Fruit fly (Drosophila melanogaster) whole organism, embryonic: ENCODE measurements around the gene mib2.

Experiments used
- Atf3 ChIP-seq: fragments of 200-800 bp; sonication (Bioruptor generic); optimal IDR thresholded peaks from 3 replicates; lab custom pipeline; 2016; ENCODE audit warnings: missing biosample characterization, missing genetic modification characterization
- Awh ChIP-seq: fragments of 200-800 bp; sonication (Bioruptor generic); IDR thresholded peaks from 2 replicates; pipeline ENCODE4, ENCODE4 v1.3.6; 2022; ENCODE audit warnings: missing biosample characterization, missing genetic modification characterization
- CG11093 ChIP-seq: fragments of 200-800 bp; sonication (Bioruptor generic); IDR thresholded peaks from 3 replicates; pipeline ENCODE4 v1.3.6; 2022; ENCODE audit warnings: missing biosample characterization, missing genetic modification characterization
- CG11398 ChIP-seq: fragments of 200-800 bp; sonication (Bioruptor generic); optimal IDR thresholded peaks from 2 replicates; lab custom pipeline; 2016; ENCODE audit warnings: missing biosample characterization, missing genetic modification characterization
- CG12219 ChIP-seq: fragments of 200-800 bp; sonication (Bioruptor generic); optimal IDR thresholded peaks from 3 replicates; lab custom pipeline; 2018; ENCODE audit warnings: missing biosample characterization, mild to moderate bottlenecking, missing genetic modification characterization
- CG12744 ChIP-seq: fragments of 200-800 bp; sonication (Bioruptor generic); optimal IDR thresholded peaks from 2 replicates; lab custom pipeline; 2016; ENCODE audit warnings: missing biosample characterization, missing genetic modification characterization
- CG12769 ChIP-seq: fragments of 200-800 bp; sonication (Bioruptor generic); optimal IDR thresholded peaks from 2 replicates; lab custom pipeline; 2019; ENCODE audit warnings: missing biosample characterization, mild to moderate bottlenecking, missing genetic modification characterization, moderate library complexity
- CG13424 ChIP-seq: fragments of 200-800 bp; sonication (Bioruptor generic); optimal IDR thresholded peaks from 2 replicates; lab custom pipeline; 2019; ENCODE audit warnings: missing biosample characterization, mild to moderate bottlenecking, missing genetic modification characterization, moderate library complexity
- CG13775 ChIP-seq: fragments of 200-800 bp; sonication (Bioruptor generic); optimal IDR thresholded peaks from 3 replicates; lab custom pipeline; 2017; ENCODE audit warnings: missing biosample characterization, mild to moderate bottlenecking, missing genetic modification characterization
- CG15073 ChIP-seq: fragments of 200-800 bp; sonication (Bioruptor generic); optimal IDR thresholded peaks from 2 replicates; lab custom pipeline; 2016; ENCODE audit warnings: missing biosample characterization, missing genetic modification characterization
- CG17361 ChIP-seq: fragments of 200-800 bp; sonication (Bioruptor generic); IDR thresholded peaks from 3 replicates; pipeline ENCODE4 v1.3.6; 2022; ENCODE audit warnings: missing biosample characterization, missing genetic modification characterization
- CG18011 ChIP-seq: fragments of 200-800 bp; sonication (Bioruptor generic); optimal IDR thresholded peaks from 2 replicates; lab custom pipeline; 2017; ENCODE audit warnings: missing biosample characterization, missing genetic modification characterization, mild to moderate bottlenecking, moderate library complexity, missing genotype
- CG18262 ChIP-seq: fragments of 200-800 bp; optimal IDR thresholded peaks from 3 replicates; lab custom pipeline; 2019; ENCODE audit warnings: missing biosample characterization, mild to moderate bottlenecking, missing genetic modification characterization, moderate library complexity
- CG2202 ChIP-seq: fragments of 200-800 bp; sonication (Bioruptor generic); optimal IDR thresholded peaks from 2 replicates; lab custom pipeline; 2018; ENCODE audit warnings: missing biosample characterization, mild to moderate bottlenecking, missing genetic modification characterization
- CG2889 ChIP-seq: fragments of 200-800 bp; sonication (Bioruptor generic); IDR thresholded peaks from 3 replicates; pipeline ENCODE4 v1.3.6; 2022; ENCODE audit warnings: missing biosample characterization, missing genetic modification characterization
- CG30403 ChIP-seq: fragments of 200-800 bp; sonication (Bioruptor generic); optimal IDR thresholded peaks from 3 replicates; lab custom pipeline; 2016; ENCODE audit warnings: missing biosample characterization, missing genetic modification characterization
- CG31224 ChIP-seq: fragments of 200-800 bp; sonication (Bioruptor generic); IDR thresholded peaks from 2 replicates; pipeline ENCODE4 v1.3.6; 2022; ENCODE audit warnings: missing biosample characterization, missing genetic modification characterization
- CG31441 ChIP-seq: fragments of 200-800 bp; sonication (Bioruptor generic); IDR thresholded peaks from 2 replicates; pipeline ENCODE4 v1.3.6; 2022; ENCODE audit warnings: missing biosample characterization, missing genetic modification characterization
- CG5180 ChIP-seq: fragments of 200-800 bp; sonication (Bioruptor generic); optimal IDR thresholded peaks from 3 replicates; lab custom pipeline; 2017; ENCODE audit warnings: missing biosample characterization, missing genetic modification characterization, mild to moderate bottlenecking, moderate library complexity, missing genetic modification reagents
- CG5245 ChIP-seq: fragments of 200-800 bp; sonication (Bioruptor generic); optimal IDR thresholded peaks from 3 replicates; lab custom pipeline; 2016; ENCODE audit warnings: missing biosample characterization, missing genetic modification characterization
- CG7556 ChIP-seq: fragments of 200-800 bp; sonication (Bioruptor generic); optimal IDR thresholded peaks from 2 replicates; lab custom pipeline; 2017; ENCODE audit warnings: missing biosample characterization, mild to moderate bottlenecking, missing genetic modification characterization
- CG8089 ChIP-seq: fragments of 200-800 bp; sonication (Bioruptor generic); optimal IDR thresholded peaks from 3 replicates; lab custom pipeline; 2016; ENCODE audit warnings: missing biosample characterization, missing genetic modification characterization
- CoRest ChIP-seq: fragments of 200-800 bp; sonication (Bioruptor generic); optimal IDR thresholded peaks from 3 replicates; lab custom pipeline; 2018; ENCODE audit warnings: missing biosample characterization, mild to moderate bottlenecking, missing genetic modification characterization, moderate library complexity
- Dip3 ChIP-seq: fragments of 200-800 bp; sonication (Bioruptor generic); optimal IDR thresholded peaks from 3 replicates; lab custom pipeline; 2016; ENCODE audit warnings: missing biosample characterization, missing genetic modification characterization
- Ets65A ChIP-seq: fragments of 200-800 bp; sonication (Bioruptor generic); peaks from one replicate; lab custom pipeline; 2016; ENCODE audit warnings: missing biosample characterization, missing genetic modification characterization
- Gsc ChIP-seq: fragments of 200-800 bp; sonication (Bioruptor generic); IDR thresholded peaks from 2 replicates; pipeline ENCODE4 v1.3.6; 2022; ENCODE audit warnings: missing biosample characterization, missing genetic modification characterization
- Gug ChIP-seq: fragments of 200-800 bp; sonication (Bioruptor generic); IDR thresholded peaks from 4 replicates; pipeline ENCODE4 v1.3.6; 2022; ENCODE audit warnings: missing biosample characterization, missing genetic modification characterization
- Hand ChIP-seq: fragments of 200-800 bp; sonication (Bioruptor generic); optimal IDR thresholded peaks from 2 replicates; lab custom pipeline; 2017; ENCODE audit warnings: mild to moderate bottlenecking, missing biosample characterization, missing genetic modification reagents, missing genetic modification characterization
- Hsf ChIP-seq: fragments of 200-800 bp; sonication (Bioruptor generic); optimal IDR thresholded peaks from 3 replicates; lab custom pipeline; 2016; ENCODE audit warnings: missing biosample characterization, missing genetic modification characterization
- Nf-YA ChIP-seq: fragments of 200-800 bp; sonication (Bioruptor generic); IDR thresholded peaks from 2 replicates; pipeline ENCODE4 v1.3.6; 2022; ENCODE audit warnings: missing biosample characterization, missing genetic modification characterization
- Pdp1 ChIP-seq, 2 experiments: fragments of 200-800 bp; sonication (Bioruptor generic); optimal IDR thresholded peaks; 3 replicates each; lab custom pipeline; 2016; ENCODE audit warnings: missing biosample characterization in 2 of 2, missing genetic modification characterization in 2 of 2, mild to moderate bottlenecking in 1 of 2, moderate library complexity in 1 of 2
- Scr ChIP-seq: fragments of 200-800 bp; sonication (Bioruptor generic); IDR thresholded peaks from 2 replicates; pipeline ENCODE4 v1.3.6; 2022; ENCODE audit warnings: missing biosample characterization, missing genetic modification characterization; ENCODE audit not compliant: partially characterized antibody
- Sry-β ChIP-seq: fragments of 200-800 bp; sonication (Bioruptor generic); optimal IDR thresholded peaks from 2 replicates; lab custom pipeline; 2018; ENCODE audit warnings: missing biosample characterization, mild to moderate bottlenecking, missing genetic modification characterization, moderate library complexity
- Ssrp ChIP-seq: fragments of 200-800 bp; sonication (Bioruptor generic); optimal IDR thresholded peaks from 2 replicates; lab custom pipeline; 2018; ENCODE audit warnings: missing biosample characterization, mild to moderate bottlenecking, missing genetic modification characterization, moderate library complexity
- Stat92E ChIP-seq, 3 experiments: fragments of >200 bp in 2 of 3; fragments of 200-800 bp in 1 of 3; sonication (Bioruptor generic) in 1 of 3; optimal IDR thresholded peaks; 2 replicates each; lab custom pipeline; 2017 to 2019; ENCODE audit warnings: missing biosample characterization in 3 of 3, missing genetic modification characterization in 3 of 3, mild to moderate bottlenecking in 1 of 3, moderate library complexity in 1 of 3
- al ChIP-seq: fragments of 200-800 bp; sonication (Bioruptor generic); IDR thresholded peaks from 2 replicates; pipeline ENCODE4 v1.3.6; 2022; ENCODE audit warnings: missing biosample characterization, missing genetic modification characterization
- amos ChIP-seq: fragments of 200-800 bp; sonication (Bioruptor generic); IDR thresholded peaks from 2 replicates; pipeline ENCODE4 v1.3.6; 2022; ENCODE audit warnings: missing biosample characterization, missing genetic modification characterization; ENCODE audit not compliant: partially characterized antibody
- bcd ChIP-seq: fragments of 200-800 bp; sonication (Bioruptor generic); optimal IDR thresholded peaks from 2 replicates; lab custom pipeline; 2017; ENCODE audit warnings: missing biosample characterization, mild to moderate bottlenecking, missing genetic modification characterization
- br ChIP-seq: fragments of >200 bp; optimal IDR thresholded peaks from 2 replicates; lab custom pipeline; 2017
- ci ChIP-seq: fragments of 200-800 bp; sonication (Bioruptor generic); IDR thresholded peaks from 3 replicates; pipeline ENCODE4 v1.3.6; 2022; ENCODE audit warnings: missing biosample characterization, missing genetic modification characterization
- corto ChIP-seq: fragments of 200-800 bp; sonication (Bioruptor generic); optimal IDR thresholded peaks from 2 replicates; lab custom pipeline; 2016; ENCODE audit warnings: missing biosample characterization, mild to moderate bottlenecking, missing genetic modification characterization, moderate library complexity
- dimm ChIP-seq: fragments of 200-800 bp; sonication (Bioruptor generic); IDR thresholded peaks from 2 replicates; pipeline ENCODE4 v1.3.6; 2022; ENCODE audit warnings: missing biosample characterization, missing genetic modification characterization
- dmrt99B ChIP-seq: fragments of 200-800 bp; sonication (Bioruptor generic); optimal IDR thresholded peaks from 2 replicates; lab custom pipeline; 2018; ENCODE audit warnings: missing biosample characterization, mild to moderate bottlenecking, missing genetic modification characterization, moderate library complexity
- gcm2 ChIP-seq: fragments of 200-800 bp; sonication (Bioruptor generic); optimal IDR thresholded peaks from 2 replicates; lab custom pipeline; 2016; ENCODE audit warnings: missing biosample characterization, missing genetic modification characterization
- grn ChIP-seq: fragments of 200-800 bp; sonication (Bioruptor generic); optimal IDR thresholded peaks from 3 replicates; lab custom pipeline; 2017; ENCODE audit warnings: missing biosample characterization, missing genetic modification characterization
- nerfin-2 ChIP-seq: fragments of 200-800 bp; sonication (Bioruptor generic); IDR thresholded peaks from 2 replicates; pipeline ENCODE4 v1.3.6; 2022; ENCODE audit warnings: missing biosample characterization, missing genetic modification characterization; ENCODE audit not compliant: partially characterized antibody
- prd ChIP-seq, 3 experiments: fragments of >200 bp in 2 of 3; fragments of 200-800 bp in 1 of 3; sonication (Bioruptor generic) in 1 of 3; optimal IDR thresholded peaks in 2 of 3; IDR thresholded peaks in 1 of 3; 2 replicates in 2 of 3; 3 replicates in 1 of 3; pipeline versions ENCODE4 v1.3.6 to Lab custom; 2017 to 2022; ENCODE audit warnings: missing biosample characterization in 1 of 3, missing genetic modification characterization in 1 of 3
- scrt ChIP-seq: fragments of 200-800 bp; sonication (Bioruptor generic); optimal IDR thresholded peaks from 2 replicates; lab custom pipeline; 2018; ENCODE audit warnings: missing biosample characterization, mild to moderate bottlenecking, missing genetic modification characterization, moderate library complexity
- unc-4 ChIP-seq: fragments of 200-800 bp; sonication (Bioruptor generic); IDR thresholded peaks from 2 replicates; pipeline ENCODE4 v1.3.6; 2022; ENCODE audit warnings: missing biosample characterization, missing genetic modification characterization; ENCODE audit not compliant: partially characterized antibody
- zfh2 ChIP-seq: fragments of 200-800 bp; sonication (Bioruptor generic); optimal IDR thresholded peaks from 2 replicates; lab custom pipeline; 2016; ENCODE audit warnings: missing biosample characterization, missing genetic modification characterization

mib2 gene

DNA sequence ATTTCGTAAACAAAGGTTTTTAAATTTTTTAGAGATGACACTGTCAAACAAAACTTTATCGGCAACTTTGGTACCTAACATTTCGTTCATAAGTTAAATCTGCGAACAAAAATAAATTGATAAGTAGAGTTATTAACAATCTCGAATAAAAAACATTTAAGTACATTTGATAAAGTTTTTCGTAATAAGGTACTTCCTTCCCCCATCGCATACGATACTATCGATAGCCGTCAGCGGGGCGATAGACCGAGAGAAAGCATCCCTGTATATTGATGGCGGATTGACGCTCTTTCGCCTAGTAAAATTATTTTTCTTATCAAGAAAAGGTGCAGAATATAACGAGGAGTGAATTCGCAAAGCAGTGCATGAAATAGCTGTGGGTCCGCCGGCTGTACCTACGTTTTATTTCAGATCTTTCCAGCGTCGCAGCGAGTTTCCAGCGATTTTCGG is 10.9 kb downstream of the mib2 start, which contains the start of the genes Ttc19 and Acn (continued):
- no peak for TF ChIP-seq CG5180 (GFP tag; lab: Kevin White, UChicago)
- TF ChIP-seq br, result no peak
- no peak for TF ChIP-seq CG15073 (GFP tag; lab: Kevin White, UChicago)
- TF ChIP-seq Atf3, result peak; percentile 85
- TF ChIP-seq al, result peak; percentile 75
- no peak for TF ChIP-seq Sry-β (GFP tag; lab: Kevin White, UChicago)
- peak; percentile 62 for TF ChIP-seq Nf-YA (GFP tag; lab: Robert Waterston, UW)
- TF ChIP-seq gcm2 (GFP tag; lab: Kevin White, UChicago), result peak; percentile 45
- TF ChIP-seq CG13775 (GFP tag; lab: Kevin White, UChicago), result peak; percentile 91
- TF ChIP-seq Hand (GFP tag; lab: Kevin White, UChicago), result peak; percentile 17
- TF ChIP-seq CG17361 (GFP tag; lab: Robert Waterston, UW), result peak; percentile 91
- TF ChIP-seq CG12744, result peak; percentile 77
- TF ChIP-seq CG2202 (tag; lab: Kevin White, UChicago), result peak; percentile 66
- peak; percentile 71; the same call in 1 of the 3 replicates for TF ChIP-seq CG2889 (GFP tag; lab: Robert Waterston, UW)
- peak; percentile 93 for TF ChIP-seq zfh2 (GFP tag; lab: Kevin White, UChicago)
- TF ChIP-seq Gsc (GFP tag; lab: Robert Waterston, UW), result 0 out of 2 replicates have a peak, but pooled peaks have one; percentile 20
- TF ChIP-seq CG18011 (GFP tag; lab: Kevin White, UChicago), result peak; percentile 63
- peak; percentile 82 for TF ChIP-seq CG7556
- TF ChIP-seq CG5245 (GFP tag; lab: Kevin White, UChicago), result peak; percentile 61
- no peak for TF ChIP-seq prd (optimal IDR thresholded peaks at IDR 0.05; lab: Kevin White, UChicago)
- peak; percentile 89 for TF ChIP-seq prd (GFP tag; IDR thresholded peaks at IDR 0.05; lab: Robert Waterston, UW)
- TF ChIP-seq CG30403 (GFP tag; lab: Kevin White, UChicago), result peak; percentile 92
- peak; percentile 59 for TF ChIP-seq CG12219
- peak; percentile 81 for TF ChIP-seq bcd (GFP tag; lab: Kevin White, UChicago)
- peak; percentile 95 for TF ChIP-seq amos
- TF ChIP-seq CoRest, result peak; percentile 88
- peak in 1 of 3 experiments; percentile 8 for TF ChIP-seq Stat92E (GFP tag; optimal IDR thresholded peaks at IDR 0.05; lab: Kevin White, UChicago)
- TF ChIP-seq Awh (GFP tag; lab: Robert Waterston, UW), result peak; percentile 72
- TF ChIP-seq Dip3 (GFP tag; lab: Kevin White, UChicago), result peak; percentile 87
- TF ChIP-seq Hsf (GFP tag; lab: Kevin White, UChicago), result peak; percentile 91
- TF ChIP-seq CG31224 (GFP tag; lab: Robert Waterston, UW), result peak; percentile 82
- peak; percentile 87 for TF ChIP-seq CG13424 (tag; lab: Kevin White, UChicago)
- no peak for TF ChIP-seq dmrt99B (tag; lab: Kevin White, UChicago)
- no peak for TF ChIP-seq scrt (GFP tag; lab: Kevin White, UChicago)
- peak; percentile 78 for TF ChIP-seq Ssrp
- TF ChIP-seq CG18262 (tag; lab: Kevin White, UChicago), result peak; percentile 82
- TF ChIP-seq nerfin-2 (GFP tag; lab: Robert Waterston, UW), result peak; percentile 87
- peak; percentile 81 for TF ChIP-seq CG11398 (GFP tag; lab: Kevin White, UChicago)
- peak; percentile 92 for TF ChIP-seq unc-4 (GFP tag; lab: Robert Waterston, UW)
- TF ChIP-seq Gug (GFP tag; lab: Robert Waterston, UW), result peak; percentile 83; the same call in 3 of the 4 replicates
- TF ChIP-seq CG8089 (GFP tag; lab: Kevin White, UChicago), result peak; percentile 81
- no peak; the same call in 1 of the 2 replicates for TF ChIP-seq CG31441 (GFP tag; lab: Robert Waterston, UW)
- TF ChIP-seq Scr, result peak; percentile 98
- TF ChIP-seq grn (GFP tag; lab: Kevin White, UChicago), result no peak
- TF ChIP-seq Pdp1 (GFP tag; optimal IDR thresholded peaks at IDR 0.05; lab: Kevin White, UChicago), result peak; percentile 89 to 91
- no peak for TF ChIP-seq corto
- peak; percentile 48 for TF ChIP-seq dimm (GFP tag; lab: Robert Waterston, UW)
- TF ChIP-seq CG12769, result no peak
- peak; percentile 83 for TF ChIP-seq ci (GFP tag; lab: Robert Waterston, UW)
- peak; percentile 68 for TF ChIP-seq CG11093 (GFP tag; lab: Robert Waterston, UW)
- peak; percentile 99 for TF ChIP-seq Ets65A (GFP tag; lab: Kevin White, UChicago)
